Worm (Caenorhabditis elegans) whole organism, L4 larva: ENCODE results near the gene K02G10.5.
A peak's percentile ranks its signal among the peaks of the same experiment; 100 is the strongest.

ENCODE experiments used
- F37D6.2 ChIP-seq: sonication (generic microtip); optimal IDR thresholded peaks from 2 replicates; lab custom pipeline; 2016; ENCODE audit warnings: mild to moderate bottlenecking, missing genetic modification characterization, missing compliant biosample characterization
- F44E2.7 ChIP-seq: fragments of 200-800 bp; sonication (Bioruptor generic); IDR thresholded peaks from 2 replicates; pipeline ENCODE4 v2.1.2; 2022; ENCODE audit warnings: missing genetic modification characterization, missing compliant biosample characterization
- Y105C5A.15 ChIP-seq: fragments of 200-800 bp; sonication (Bioruptor generic); IDR thresholded peaks from 2 replicates; pipeline ENCODE4 v1.3.6; 2022; ENCODE audit warnings: missing genetic modification characterization, missing compliant biosample characterization
- Y5F2A.4 ChIP-seq: fragments of 200-800 bp; sonication (Bioruptor generic); optimal IDR thresholded peaks from 2 replicates; lab custom pipeline; 2018; ENCODE audit warnings: mild to moderate bottlenecking, missing genetic modification characterization, missing compliant biosample characterization
- ZK546.5 ChIP-seq, 2 experiments: sonication (generic microtip); optimal IDR thresholded peaks; 2 replicates each; lab custom pipeline; 2017; ENCODE audit warnings: missing biosample characterization in 2 of 2, missing genetic modification characterization in 2 of 2
- aly-2 ChIP-seq: sonication (generic microtip); optimal IDR thresholded peaks from 2 replicates; lab custom pipeline; 2018; ENCODE audit warnings: missing biosample characterization, missing genetic modification characterization
- attf-4 ChIP-seq: sonication (generic microtip); optimal IDR thresholded peaks from 3 replicates; lab custom pipeline; 2017; ENCODE audit warnings: missing biosample characterization, missing genetic modification characterization
- ceh-20 ChIP-seq: fragments of 200-800 bp; sonication (Bioruptor generic); IDR thresholded peaks from 2 replicates; pipeline ENCODE4 v1.3.6; 2022; ENCODE audit warnings: missing genetic modification reagents, missing genetic modification characterization, missing compliant biosample characterization
- ceh-28 ChIP-seq: fragments of 150-350 bp; optimal IDR thresholded peaks from 2 replicates; lab custom pipeline; 2014; ENCODE audit warnings: missing biosample characterization, missing genetic modification reagents, missing genetic modification characterization
- ceh-32 ChIP-seq: sonication (generic microtip); optimal IDR thresholded peaks from 2 replicates; lab custom pipeline; 2016; ENCODE audit warnings: mild to moderate bottlenecking, missing genetic modification characterization, missing compliant biosample characterization; ENCODE audit not compliant: poor library complexity
- ceh-82 ChIP-seq: sonication (generic microtip); optimal IDR thresholded peaks from 2 replicates; lab custom pipeline; 2017; ENCODE audit warnings: missing biosample characterization, missing genetic modification characterization
- ces-1 ChIP-seq: fragments of 150-350 bp; sonication (generic microtip); optimal IDR thresholded peaks from 4 replicates; lab custom pipeline; 2014; ENCODE audit warnings: missing biosample characterization, missing genetic modification reagents, missing genetic modification characterization
- cey-2 ChIP-seq: sonication (generic microtip); optimal IDR thresholded peaks from 3 replicates; lab custom pipeline; 2017; ENCODE audit warnings: missing genetic modification characterization, mild to moderate bottlenecking, missing compliant biosample characterization, antibody characterized with exemption, borderline replicate concordance; ENCODE audit not compliant: insufficient read depth
- daf-12 ChIP-seq: fragments of 150-350 bp; optimal IDR thresholded peaks from 2 replicates; lab custom pipeline; 2014; ENCODE audit warnings: missing biosample characterization, missing genetic modification reagents, missing genetic modification characterization
- daf-16 ChIP-seq, 3 experiments: sonication (generic microtip); optimal IDR thresholded peaks; 2 replicates each; lab custom pipeline; 2016 to 2017; ENCODE audit warnings: missing genetic modification characterization in 3 of 3, missing genetic modification reagents in 3 of 3, mild to moderate bottlenecking in 2 of 3, missing compliant biosample characterization in 2 of 3, missing biosample characterization in 1 of 3, moderate library complexity in 1 of 3
- daf-8 ChIP-seq: fragments of 200-800 bp; sonication (Bioruptor generic); IDR thresholded peaks from 2 replicates; pipeline ENCODE4 v1.3.6; 2022; ENCODE audit warnings: missing genetic modification characterization, missing compliant biosample characterization
- dpl-1 ChIP-seq: fragments of 150-350 bp; optimal IDR thresholded peaks from 2 replicates; lab custom pipeline; 2014; ENCODE audit warnings: missing biosample characterization, missing genetic modification reagents, missing genetic modification characterization
- duxl-1 ChIP-seq: sonication (generic microtip); optimal IDR thresholded peaks from 2 replicates; lab custom pipeline; 2016; ENCODE audit warnings: mild to moderate bottlenecking, missing genetic modification characterization, moderate library complexity, missing compliant biosample characterization; ENCODE audit not compliant: poor library complexity
- fos-1 ChIP-seq: fragments of 150-350 bp; optimal IDR thresholded peaks from 2 replicates; lab custom pipeline; 2014; ENCODE audit warnings: missing biosample characterization, missing genetic modification characterization
- hif-1 ChIP-seq, 2 experiments: sonication (generic microtip); optimal IDR thresholded peaks; 2 replicates each; lab custom pipeline; 2016 to 2017; ENCODE audit warnings: missing compliant biosample characterization in 2 of 2, missing genetic modification characterization in 2 of 2, missing genetic modification reagents in 2 of 2, missing genotype in 2 of 2, mild to moderate bottlenecking in 1 of 2
- hlh-11 ChIP-seq: fragments of 200-800 bp; sonication (Bioruptor generic); optimal IDR thresholded peaks from 2 replicates; lab custom pipeline; 2018; ENCODE audit warnings: mild to moderate bottlenecking, missing genetic modification characterization, missing compliant biosample characterization
- jun-1 ChIP-seq: fragments of 150-350 bp; optimal IDR thresholded peaks from 2 replicates; lab custom pipeline; 2014; ENCODE audit warnings: missing biosample characterization, missing genetic modification reagents, missing genetic modification characterization
- lim-7 ChIP-seq: fragments of 200-800 bp; sonication (Bioruptor generic); IDR thresholded peaks from 2 replicates; pipeline ENCODE4 v1.3.6; 2022; ENCODE audit warnings: missing genetic modification characterization, missing compliant biosample characterization
- lin-15B ChIP-seq: fragments of 150-350 bp; sonication (generic microtip); optimal IDR thresholded peaks from 3 replicates; lab custom pipeline; 2014; ENCODE audit warnings: missing biosample characterization, missing genetic modification characterization
- lin-29 ChIP-seq: fragments of 200-800 bp; sonication (Bioruptor generic); IDR thresholded peaks from 2 replicates; pipeline ENCODE4 v1.3.6; 2022; ENCODE audit warnings: missing genetic modification reagents, missing genetic modification characterization, missing compliant biosample characterization
- lir-3 ChIP-seq: sonication (generic microtip); optimal IDR thresholded peaks from 2 replicates; lab custom pipeline; 2016; ENCODE audit warnings: mild to moderate bottlenecking, missing genetic modification characterization, missing compliant biosample characterization
- lsy-2 ChIP-seq, 2 experiments: fragments of 150-350 bp in 1 of 2; sonication (generic microtip) in 1 of 2; optimal IDR thresholded peaks; 2 replicates each; lab custom pipeline; 2014 to 2017; ENCODE audit warnings: missing biosample characterization in 2 of 2, missing genetic modification characterization in 2 of 2
- mdl-1 ChIP-seq, 2 experiments: fragments of 150-350 bp in 1 of 2; sonication (generic microtip) in 1 of 2; optimal IDR thresholded peaks; 2 replicates each; lab custom pipeline; 2014 to 2017; ENCODE audit warnings: missing biosample characterization in 2 of 2, missing genetic modification characterization in 2 of 2
- mep-1 ChIP-seq: fragments of 150-350 bp; sonication (generic microtip); optimal IDR thresholded peaks from 3 replicates; lab custom pipeline; 2014; ENCODE audit warnings: missing biosample characterization, missing genetic modification characterization
- nhr-102 ChIP-seq: sonication (generic microtip); optimal IDR thresholded peaks from 2 replicates; lab custom pipeline; 2016; ENCODE audit warnings: mild to moderate bottlenecking, missing genetic modification characterization, moderate library complexity, missing compliant biosample characterization
- nhr-11 ChIP-seq: fragments of 150-350 bp; optimal IDR thresholded peaks from 2 replicates; lab custom pipeline; 2014; ENCODE audit warnings: missing biosample characterization, missing genetic modification characterization
- nhr-25 ChIP-seq: sonication (generic microtip); optimal IDR thresholded peaks from 2 replicates; lab custom pipeline; 2017; ENCODE audit warnings: missing genetic modification characterization, mild to moderate bottlenecking, missing compliant biosample characterization, antibody characterized with exemption, moderate library complexity, borderline replicate concordance; ENCODE audit not compliant: insufficient read depth
- nhr-28 ChIP-seq: fragments of 150-350 bp; optimal IDR thresholded peaks from 2 replicates; lab custom pipeline; 2014; ENCODE audit warnings: missing biosample characterization, missing genetic modification characterization
- nhr-42 ChIP-seq: fragments of 200-800 bp; sonication (Bioruptor generic); IDR thresholded peaks from 2 replicates; pipeline ENCODE4 v1.3.6; 2022; ENCODE audit warnings: missing genetic modification characterization, missing compliant biosample characterization
- nhr-76 ChIP-seq: fragments of 150-350 bp; optimal IDR thresholded peaks from 2 replicates; lab custom pipeline; 2014; ENCODE audit warnings: missing biosample characterization, missing genetic modification characterization
- nhr-77 ChIP-seq: fragments of 150-350 bp; optimal IDR thresholded peaks from 2 replicates; lab custom pipeline; 2014; ENCODE audit warnings: missing biosample characterization, missing genetic modification characterization
- pha-4 ChIP-seq, 2 experiments: fragments of 150-350 bp in 1 of 2; fragments of 200-800 bp in 1 of 2; sonication (Bioruptor generic) in 1 of 2; IDR thresholded peaks in 1 of 2; optimal IDR thresholded peaks in 1 of 2; 2 replicates each; pipeline versions ENCODE4 v1.3.6 to Lab custom; 2014 to 2022; ENCODE audit warnings: missing genetic modification characterization in 2 of 2, missing genetic modification reagents in 2 of 2, missing biosample characterization in 1 of 2, missing compliant biosample characterization in 1 of 2
- rbr-2 ChIP-seq: sonication (generic microtip); optimal IDR thresholded peaks from 2 replicates; lab custom pipeline; 2016; ENCODE audit warnings: missing genotype, missing genetic modification characterization, missing compliant biosample characterization
- saeg-2 ChIP-seq: fragments of 200-800 bp; sonication (Bioruptor generic); IDR thresholded peaks from 2 replicates; pipeline ENCODE4 v1.3.6; 2022; ENCODE audit warnings: missing genetic modification reagents, missing genetic modification characterization, missing compliant biosample characterization
- snpc-1.2 ChIP-seq: fragments of 200-800 bp; sonication (Bioruptor generic); IDR thresholded peaks from 2 replicates; pipeline ENCODE4 v1.3.6; 2022; ENCODE audit warnings: missing genetic modification reagents, missing genetic modification characterization, missing compliant biosample characterization
- spr-1 ChIP-seq: sonication (generic microtip); optimal IDR thresholded peaks from 2 replicates; lab custom pipeline; 2016; ENCODE audit warnings: mild to moderate bottlenecking, missing genetic modification characterization, missing compliant biosample characterization
- spr-3 ChIP-seq: fragments of 200-800 bp; sonication (Bioruptor generic); optimal IDR thresholded peaks from 2 replicates; lab custom pipeline; 2018; ENCODE audit warnings: mild to moderate bottlenecking, missing genetic modification characterization, missing compliant biosample characterization
- tag-97 ChIP-seq: fragments of 200-800 bp; sonication (Bioruptor generic); IDR thresholded peaks from 2 replicates; pipeline ENCODE4 v1.3.6; 2022; ENCODE audit warnings: missing genetic modification characterization, missing compliant biosample characterization
- tra-1 ChIP-seq: fragments of 200-800 bp; sonication (Bioruptor generic); IDR thresholded peaks from 2 replicates; pipeline ENCODE4 v1.3.6; 2022; ENCODE audit warnings: missing genetic modification reagents, missing genetic modification characterization, missing compliant biosample characterization
- unc-39 ChIP-seq: sonication (generic microtip); optimal IDR thresholded peaks from 2 replicates; lab custom pipeline; 2017; ENCODE audit warnings: missing biosample characterization, missing genetic modification characterization
- unc-62 ChIP-seq, 3 experiments: fragments of 150-350 bp in 1 of 3; sonication (generic microtip); optimal IDR thresholded peaks in 2 of 3; peaks in 1 of 3; 1 replicate in 1 of 3; 2 replicates in 2 of 3; lab custom pipeline; 2014 to 2017; ENCODE audit warnings: missing biosample characterization in 3 of 3, missing genetic modification characterization in 3 of 3, missing genetic modification reagents in 3 of 3, missing genotype in 1 of 3
- zag-1 ChIP-seq: fragments of 150-350 bp; optimal IDR thresholded peaks from 2 replicates; lab custom pipeline; 2014; ENCODE audit warnings: missing biosample characterization, missing genetic modification characterization
- zip-11 ChIP-seq: fragments of 200-800 bp; sonication (Bioruptor generic); IDR thresholded peaks from 2 replicates; pipeline ENCODE4 v1.3.6; 2022; ENCODE audit warnings: missing genetic modification characterization, missing compliant biosample characterization
- zip-2 ChIP-seq: fragments of 150-350 bp; optimal IDR thresholded peaks from 2 replicates; lab custom pipeline; 2014; ENCODE audit warnings: missing biosample characterization, missing genetic modification characterization
- ztf-11 ChIP-seq: fragments of 150-350 bp; optimal IDR thresholded peaks from 2 replicates; lab custom pipeline; 2014; ENCODE audit warnings: missing biosample characterization, missing genetic modification characterization
- ztf-7 ChIP-seq: fragments of 150-350 bp; optimal IDR thresholded peaks from 2 replicates; lab custom pipeline; 2014; ENCODE audit warnings: missing biosample characterization, missing genetic modification characterization

K02G10.5 gene

ce11 chrX:4700083-4700482 lies 9.1 kb upstream of the K02G10.5 start (continued):
- TF ChIP-seq ztf-11 (tag; lab: Kevin White, UChicago) (no peak), spr-3 (no peak), nhr-77 (tag; lab: Kevin White, UChicago) (peak; percentile 72), saeg-2 (GFP tag; lab: Robert Waterston, UW) (no peak), nhr-25 (tag; lab: Kevin White, UChicago) (no peak), hif-1 (tag; optimal IDR thresholded peaks at IDR 0.05; lab: Kevin White, UChicago) (peak in 1 of 2 experiments; percentile 23), zip-2 (tag; lab: Kevin White, UChicago) (no peak), nhr-28 (peak; percentile 69), F37D6.2 (no peak), nhr-76 (tag; lab: Kevin White, UChicago) (no peak), lsy-2 (tag; optimal IDR thresholded peaks at IDR 0.05; lab: Kevin White, UChicago) (no peak), nhr-102 (tag; lab: Kevin White, UChicago) (peak; percentile 46), zip-11 (GFP tag; lab: Robert Waterston, UW) (no peak), ces-1 (no peak), tag-97 (GFP tag; lab: Robert Waterston, UW) (no peak), unc-39 (tag; lab: Kevin White, UChicago) (no peak), aly-2 (tag; lab: Kevin White, UChicago) (no peak), ceh-20 (GFP tag; lab: Robert Waterston, UW) (no peak), lin-29 (GFP tag; lab: Robert Waterston, UW) (no peak), pha-4 (GFP tag; IDR thresholded peaks at IDR 0.05; lab: Robert Waterston, UW) (0 out of 2 replicates have a peak, but pooled peaks have one; percentile 21), pha-4 (tag; optimal IDR thresholded peaks at IDR 0.05; lab: Kevin White, UChicago) (no peak), daf-8 (GFP tag; lab: Robert Waterston, UW) (no peak), ceh-82 (tag; lab: Kevin White, UChicago) (no peak), hlh-11 (tag; lab: Kevin White, UChicago) (peak; percentile 67), ceh-32 (tag; lab: Kevin White, UChicago) (no peak), ZK546.5 (tag; optimal IDR thresholded peaks at IDR 0.05; lab: Kevin White, UChicago) (no peak), snpc-1.2 (no peak), mep-1 (peak; percentile 8), ztf-7 (tag; lab: Kevin White, UChicago) (no peak), fos-1 (tag; lab: Kevin White, UChicago) (no peak), ceh-28 (no peak), lim-7 (no peak), lir-3 (no peak), Y5F2A.4 (GFP tag; lab: Kevin White, UChicago) (no peak), zag-1 (tag; lab: Kevin White, UChicago) (no peak), F44E2.7 (no peak), tra-1 (GFP tag; lab: Robert Waterston, UW) (peak; percentile 57), dpl-1 (no peak), cey-2 (no peak), nhr-42 (GFP tag; lab: Robert Waterston, UW) (no peak), unc-62 (GFP tag; optimal IDR thresholded peaks at IDR 0.05 in 1 of 2; lab: Kevin White, UChicago) (peak in 1 of 2 experiments; percentile 92), unc-62 (tag; optimal IDR thresholded peaks at IDR 0.05; lab: Kevin White, UChicago) (no peak), lin-15B (tag; lab: Kevin White, UChicago) (no peak), daf-12 (no peak), Y105C5A.15 (GFP tag; lab: Robert Waterston, UW) (no peak), attf-4 (tag; lab: Kevin White, UChicago) (no peak), daf-16 (GFP tag; optimal IDR thresholded peaks at IDR 0.05; lab: Kevin White, UChicago) (no peak), daf-16 (tag; optimal IDR thresholded peaks at IDR 0.05; lab: Kevin White, UChicago) (peak; percentile 62), spr-1 (tag; lab: Kevin White, UChicago) (no peak), rbr-2 (tag; lab: Kevin White, UChicago) (no peak), nhr-11 (no peak), jun-1 (no peak), duxl-1 (tag; lab: Kevin White, UChicago) (no peak), mdl-1 (tag; optimal IDR thresholded peaks at IDR 0.05; lab: Kevin White, UChicago) (no peak)
